Fruit fly (Drosophila melanogaster): ENCODE data around the gene CG5151.
A peak's percentile ranks its signal among the peaks of the same experiment; 100 is the strongest.

The CG5151 gene

DNA sequence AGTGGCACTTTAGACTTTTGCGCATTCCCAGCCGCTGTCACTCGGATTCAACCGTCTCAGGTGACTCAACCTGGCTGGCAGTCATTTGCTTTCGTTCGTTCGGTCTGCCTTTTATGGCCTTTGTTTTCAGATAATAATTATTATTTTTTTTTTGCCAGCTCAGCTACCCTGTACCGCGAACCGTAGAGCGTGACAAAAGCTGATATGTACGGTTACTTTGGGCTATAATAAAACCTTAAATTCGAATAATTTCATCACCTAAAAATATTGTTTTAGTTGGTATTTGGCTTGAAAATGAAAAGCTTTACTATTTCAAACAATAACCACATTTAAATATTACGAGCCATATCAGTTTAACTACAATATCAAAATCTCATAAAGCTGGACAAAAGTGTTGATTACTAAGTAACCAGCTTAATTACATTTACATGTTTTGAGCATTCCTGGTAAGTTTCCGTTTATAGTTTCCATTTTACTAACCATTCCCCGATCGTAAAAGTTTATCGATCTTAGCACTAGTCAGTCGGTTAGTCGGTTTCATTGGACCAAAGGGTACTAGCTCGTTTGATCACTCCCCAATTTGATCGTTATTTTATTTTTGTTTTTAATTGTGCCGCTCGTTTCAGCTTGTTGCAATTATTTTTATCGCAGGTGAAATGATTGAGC, 13.5 kb downstream of the CG5151 start (continued):
- TF ChIP-seq gsb-n (tag; optimal IDR thresholded peaks at IDR 0.05) (no peak), gcm2 (GFP tag; optimal IDR thresholded peaks at IDR 0.05) (no peak), lmd (GFP tag; IDR thresholded peaks at IDR 0.05) (no peak)

DNA sequence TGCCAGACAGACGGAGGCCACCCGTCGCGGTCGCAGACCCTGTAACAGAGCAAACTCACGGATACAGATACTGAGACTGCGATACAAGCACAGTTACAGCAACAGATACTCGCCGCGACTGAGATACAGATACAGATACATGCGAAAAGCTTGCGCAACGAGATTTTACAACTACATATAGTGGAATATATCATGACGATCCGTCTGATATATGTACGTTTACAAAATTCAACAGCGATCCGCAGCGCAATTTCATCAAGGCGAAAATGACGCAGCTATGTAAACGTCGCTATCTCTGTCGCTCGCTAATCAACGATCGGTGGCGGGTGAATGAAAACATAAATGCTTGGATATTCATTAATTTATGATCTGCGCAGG, 14.4 kb downstream of the CG5151 start:
- TF ChIP-seq repo (GFP tag; optimal IDR thresholded peaks at IDR 0.05), result no peak
- no peak for TF ChIP-seq zen (tag; optimal IDR thresholded peaks at IDR 0.05)
- peak; percentile 36; the same call in 1 of the 3 replicates for TF ChIP-seq HLH4C (GFP tag; IDR thresholded peaks at IDR 0.05; ENCODE audit: partially characterized antibody)
- no peak for TF ChIP-seq Jarid2 (GFP tag; optimal IDR thresholded peaks at IDR 0.05)
- peak; percentile 39; the same call in 1 of the 2 replicates for TF ChIP-seq rib (GFP tag; IDR thresholded peaks at IDR 0.05)
- TF ChIP-seq nmo (GFP tag; optimal IDR thresholded peaks at IDR 0.05), result no peak
- TF ChIP-seq cg (GFP tag; optimal IDR thresholded peaks at IDR 0.05), result peak; percentile 46
- TF ChIP-seq ab (GFP tag; optimal IDR thresholded peaks at IDR 0.05), result no peak
- peak; percentile 21 for TF ChIP-seq CG15514 (GFP tag; optimal IDR thresholded peaks at IDR 0.05)
- TF ChIP-seq chinmo (GFP tag; IDR thresholded peaks at IDR 0.05; ENCODE audit: partially characterized antibody), result peak; percentile 91; the same call in 3 of the 4 replicates
- peak; percentile 26 for TF ChIP-seq caup (GFP tag; optimal IDR thresholded peaks at IDR 0.05; ENCODE audit: severe bottlenecking)
- no peak for TF ChIP-seq CG12299 (tag; optimal IDR thresholded peaks at IDR 0.05)
- no peak for TF ChIP-seq CG3838 (GFP tag; optimal IDR thresholded peaks at IDR 0.05)
- peak; percentile 52 for TF ChIP-seq CG12769 (tag; optimal IDR thresholded peaks at IDR 0.05)
- TF ChIP-seq grn (GFP tag; optimal IDR thresholded peaks at IDR 0.05), result peak; percentile 46
- TF ChIP-seq zfh1 (GFP tag; IDR thresholded peaks at IDR 0.05), result no peak
- peak; percentile 81 for TF ChIP-seq sd (tag; optimal IDR thresholded peaks at IDR 0.05)
- TF ChIP-seq sug (tag; optimal IDR thresholded peaks at IDR 0.05), result peak; percentile 27
- peak; percentile 20 for TF ChIP-seq B-H2 (GFP tag; optimal IDR thresholded peaks at IDR 0.05)
- TF ChIP-seq onecut (GFP tag; IDR thresholded peaks at IDR 0.05), result no peak
- no peak for TF ChIP-seq CG9609 (GFP tag; optimal IDR thresholded peaks at IDR 0.05)
- TF ChIP-seq CG13894 (tag; optimal IDR thresholded peaks at IDR 0.05), result peak; percentile 90
- no peak for TF ChIP-seq Ravus (GFP tag; IDR thresholded peaks at IDR 0.05)
- no peak for TF ChIP-seq psq (GFP tag; optimal IDR thresholded peaks at IDR 0.05)
- TF ChIP-seq CG6254 (GFP tag; optimal IDR thresholded peaks at IDR 0.05), result no peak
- TF ChIP-seq CG10543 (GFP tag; optimal IDR thresholded peaks at IDR 0.05), result peak; percentile 65
- peak in 1 of 2 experiments; percentile 94 for TF ChIP-seq Pdp1 (GFP tag; optimal IDR thresholded peaks at IDR 0.05)
- peak; percentile 29 for TF ChIP-seq CG12071 (GFP tag; optimal IDR thresholded peaks at IDR 0.05)
- peak; percentile 14 for TF ChIP-seq exex (tag; optimal IDR thresholded peaks at IDR 0.05)
- no peak for TF ChIP-seq CG3163 (GFP tag; optimal IDR thresholded peaks at IDR 0.05)
- TF ChIP-seq mirr (GFP tag; optimal IDR thresholded peaks at IDR 0.05), result peak; percentile 97
- TF ChIP-seq ci (GFP tag; IDR thresholded peaks at IDR 0.05), result 0 out of 3 replicates have a peak, but pooled peaks have one; percentile 14
- TF ChIP-seq CG2120 (GFP tag; optimal IDR thresholded peaks at IDR 0.05), result no peak
- TF ChIP-seq nom (GFP tag; optimal IDR thresholded peaks at IDR 0.05), result peak; percentile 51
- TF ChIP-seq Fer1 (GFP tag; optimal IDR thresholded peaks at IDR 0.05), result no peak
- no peak for TF ChIP-seq CG12236 (GFP tag; optimal IDR thresholded peaks at IDR 0.05)
- TF ChIP-seq Elba2 (GFP tag; optimal IDR thresholded peaks at IDR 0.05), result no peak
- no peak for TF ChIP-seq Drgx (GFP tag; IDR thresholded peaks at IDR 0.05)
- TF ChIP-seq ftz-f1 (GFP tag; optimal IDR thresholded peaks at IDR 0.05), result peak; percentile 21
- TF ChIP-seq Adf1 (GFP tag; IDR thresholded peaks at IDR 0.05), result peak; percentile 54
- TF ChIP-seq CG33557 (GFP tag; optimal IDR thresholded peaks at IDR 0.05), result no peak
- peak; percentile 79 for TF ChIP-seq Med (GFP tag)
